Fruit fly (Drosophila melanogaster): ENCODE data around the gene CG13722.

DNA sequence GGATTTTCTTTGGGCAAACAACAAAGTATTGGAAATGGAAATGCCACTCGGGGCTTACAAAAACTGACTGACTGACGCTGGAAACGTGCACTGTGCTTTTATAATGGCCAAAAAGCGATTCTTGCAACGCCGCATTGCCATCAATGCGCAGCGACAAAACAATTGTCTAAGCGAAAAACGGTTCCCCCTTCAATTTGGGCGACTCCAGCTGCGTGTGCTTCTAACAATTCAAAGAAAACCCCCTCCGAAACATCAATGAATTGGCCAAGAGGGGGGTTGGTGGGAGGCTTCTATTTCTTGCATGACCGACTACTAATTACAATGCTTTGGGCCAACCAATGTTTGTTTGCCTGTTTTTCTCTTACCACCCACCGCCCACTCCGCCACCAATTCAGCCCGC, 6.9 kb upstream of the CG13722 start, which contains the start of gene CG13721:
- TF ChIP-seq usp (GFP tag; optimal IDR thresholded peaks at IDR 0.05): no peak
- TF ChIP-seq psq (optimal IDR thresholded peaks at IDR 0.05): no peak
- TF ChIP-seq Dll (optimal IDR thresholded peaks at IDR 0.05): no peak
